Worm (Caenorhabditis elegans) whole organism, L1 larva: ENCODE data around the gene srz-6.

Source experiments
- C04F5.9 ChIP-seq: sonication (generic microtip); optimal IDR thresholded peaks from 2 replicates; lab custom pipeline; 2016; ENCODE audit warnings: missing genetic modification characterization, missing compliant biosample characterization
- C34B4.2 ChIP-seq: sonication (generic microtip); optimal IDR thresholded peaks from 2 replicates; lab custom pipeline; 2017; ENCODE audit warnings: mild to moderate bottlenecking, missing genetic modification characterization, missing compliant biosample characterization
- F16B12.6 ChIP-seq: fragments of 150-350 bp; optimal IDR thresholded peaks from 2 replicates; lab custom pipeline; 2014; ENCODE audit warnings: missing biosample characterization, missing genetic modification characterization
- ama-1 ChIP-seq: fragments of 150-350 bp; optimal IDR thresholded peaks from 2 replicates; lab custom pipeline; 2014
- ceh-8 ChIP-seq: fragments of 200-800 bp; sonication (Bioruptor generic); optimal IDR thresholded peaks from 2 replicates; lab custom pipeline; 2018; ENCODE audit warnings: mild to moderate bottlenecking, missing genetic modification characterization, moderate library complexity, missing compliant biosample characterization
- ceh-88 ChIP-seq: fragments of 200-800 bp; sonication (Bioruptor generic); IDR thresholded peaks from 2 replicates; pipeline ENCODE4 v1.3.6; 2022; ENCODE audit warnings: missing genetic modification characterization, missing compliant biosample characterization
- ceh-90 ChIP-seq: sonication (generic microtip); optimal IDR thresholded peaks from 2 replicates; lab custom pipeline; 2016; ENCODE audit warnings: missing genetic modification characterization, missing compliant biosample characterization
- dsc-1 ChIP-seq: sonication (generic microtip); optimal IDR thresholded peaks from 2 replicates; lab custom pipeline; 2016; ENCODE audit warnings: mild to moderate bottlenecking, missing genetic modification characterization, missing compliant biosample characterization
- efl-1 ChIP-seq, 4 experiments: fragments of 150-350 bp; optimal IDR thresholded peaks in 3 of 4; peaks in 1 of 4; 1 replicate in 1 of 4; 2 replicates in 3 of 4; lab custom pipeline; 2014; ENCODE audit warnings: missing biosample characterization in 2 of 4, missing genetic modification characterization in 2 of 4, missing genetic modification reagents in 2 of 4
- efl-3 ChIP-seq: fragments of 200-800 bp; sonication (Bioruptor generic); optimal IDR thresholded peaks from 2 replicates; lab custom pipeline; 2018; ENCODE audit warnings: mild to moderate bottlenecking, missing genetic modification characterization, missing compliant biosample characterization
- egl-27 ChIP-seq, 2 experiments: fragments of 150-350 bp in 1 of 2; sonication (generic microtip); optimal IDR thresholded peaks; 3 replicates each; lab custom pipeline; 2017 to 2018; ENCODE audit warnings: missing biosample characterization in 2 of 2, missing genetic modification characterization in 2 of 2, missing genetic modification reagents in 2 of 2
- ets-5 ChIP-seq: fragments of 200-800 bp; sonication (Bioruptor generic); IDR thresholded peaks from 2 replicates; pipeline ENCODE4 v1.3.6; 2022; ENCODE audit warnings: missing genetic modification characterization, missing compliant biosample characterization
- fkh-10 ChIP-seq: sonication (generic microtip); optimal IDR thresholded peaks from 2 replicates; lab custom pipeline; 2017; ENCODE audit warnings: missing biosample characterization, missing genetic modification reagents, missing genetic modification characterization
- fkh-8 ChIP-seq: sonication (generic microtip); optimal IDR thresholded peaks from 2 replicates; lab custom pipeline; 2016; ENCODE audit warnings: mild to moderate bottlenecking, missing genetic modification characterization, missing compliant biosample characterization
- hlh-17 ChIP-seq: fragments of 200-800 bp; sonication (Bioruptor generic); optimal IDR thresholded peaks from 2 replicates; lab custom pipeline; 2018; ENCODE audit warnings: missing genetic modification characterization, mild to moderate bottlenecking, missing compliant biosample characterization, moderate library complexity, borderline replicate concordance
- hlh-4 ChIP-seq: sonication (generic microtip); optimal IDR thresholded peaks from 2 replicates; lab custom pipeline; 2016; ENCODE audit warnings: mild to moderate bottlenecking, missing genetic modification characterization, missing compliant biosample characterization
- hpl-2 ChIP-seq: fragments of 150-350 bp; optimal IDR thresholded peaks from 2 replicates; lab custom pipeline; 2014; ENCODE audit warnings: missing biosample characterization, missing genetic modification reagents, missing genetic modification characterization
- irx-1 ChIP-seq: sonication (generic microtip); optimal IDR thresholded peaks from 2 replicates; lab custom pipeline; 2016; ENCODE audit warnings: missing genetic modification characterization, missing compliant biosample characterization
- isw-1 ChIP-seq: fragments of 200-800 bp; sonication (Bioruptor generic); IDR thresholded peaks from 2 replicates; pipeline ENCODE4 v1.3.6; 2022; ENCODE audit warnings: missing genetic modification characterization, missing compliant biosample characterization
- jun-1 ChIP-seq: fragments of 150-350 bp; optimal IDR thresholded peaks from 2 replicates; lab custom pipeline; 2014; ENCODE audit warnings: missing biosample characterization, missing genetic modification reagents, missing genetic modification characterization
- lin-13 ChIP-seq: fragments of 150-350 bp; optimal IDR thresholded peaks from 2 replicates; lab custom pipeline; 2014; ENCODE audit warnings: missing biosample characterization, missing genetic modification reagents, missing genetic modification characterization
- lin-14 ChIP-seq: fragments of 200-800 bp; sonication (Bioruptor generic); optimal IDR thresholded peaks from 2 replicates; lab custom pipeline; 2018; ENCODE audit warnings: mild to moderate bottlenecking, missing genetic modification characterization, moderate library complexity, missing compliant biosample characterization
- lir-3 ChIP-seq: sonication (generic microtip); optimal IDR thresholded peaks from 2 replicates; lab custom pipeline; 2016; ENCODE audit warnings: mild to moderate bottlenecking, missing genetic modification characterization, moderate library complexity, missing compliant biosample characterization; ENCODE audit not compliant: poor library complexity
- lsy-2 ChIP-seq, 2 experiments: fragments of 150-350 bp; optimal IDR thresholded peaks; 2 replicates each; lab custom pipeline; 2014; ENCODE audit warnings: missing biosample characterization in 2 of 2, missing genetic modification characterization in 2 of 2
- mdl-1 ChIP-seq, 2 experiments: fragments of 150-350 bp; optimal IDR thresholded peaks; 2 replicates each; lab custom pipeline; 2014 to 2017; ENCODE audit warnings: missing biosample characterization in 2 of 2, missing genetic modification characterization in 2 of 2, inconsistent platforms in 1 of 2
- mep-1 ChIP-seq: fragments of 150-350 bp; optimal IDR thresholded peaks from 2 replicates; lab custom pipeline; 2014; ENCODE audit warnings: missing biosample characterization, missing genetic modification characterization
- nhr-28 ChIP-seq: fragments of 150-350 bp; optimal IDR thresholded peaks from 2 replicates; lab custom pipeline; 2014; ENCODE audit warnings: missing biosample characterization, missing genetic modification characterization
- nhr-84 ChIP-seq: sonication (generic microtip); optimal IDR thresholded peaks from 2 replicates; lab custom pipeline; 2017; ENCODE audit warnings: missing biosample characterization, missing genetic modification characterization
- nhr-85 ChIP-seq: sonication (generic microtip); peaks from one replicate; lab custom pipeline; 2016; ENCODE audit warnings: missing genetic modification characterization, inconsistent platforms, missing compliant biosample characterization
- nhr-90 ChIP-seq: sonication (generic microtip); optimal IDR thresholded peaks from 2 replicates; lab custom pipeline; 2016; ENCODE audit warnings: mild to moderate bottlenecking, missing genetic modification characterization, missing compliant biosample characterization; ENCODE audit not compliant: poor library complexity
- pag-3 ChIP-seq: sonication (generic microtip); optimal IDR thresholded peaks from 2 replicates; lab custom pipeline; 2017; ENCODE audit warnings: missing genetic modification characterization, mild to moderate bottlenecking, missing compliant biosample characterization, antibody characterized with exemption, borderline replicate concordance; ENCODE audit not compliant: insufficient read depth
- rnt-1 ChIP-seq: sonication (generic microtip); optimal IDR thresholded peaks from 2 replicates; lab custom pipeline; 2016; ENCODE audit warnings: mild to moderate bottlenecking, missing genetic modification characterization, moderate library complexity, missing compliant biosample characterization
- skn-1 ChIP-seq: fragments of 150-350 bp; optimal IDR thresholded peaks from 2 replicates; lab custom pipeline; 2014; ENCODE audit warnings: missing biosample characterization, missing genetic modification characterization
- sox-4 ChIP-seq: sonication (generic microtip); optimal IDR thresholded peaks from 2 replicates; lab custom pipeline; 2016; ENCODE audit warnings: missing genetic modification characterization, missing compliant biosample characterization
- tbx-2 ChIP-seq: sonication (generic microtip); optimal IDR thresholded peaks from 2 replicates; lab custom pipeline; 2016; ENCODE audit warnings: missing genetic modification characterization, missing compliant biosample characterization
- tlp-1 ChIP-seq: fragments of 150-350 bp; optimal IDR thresholded peaks from 2 replicates; lab custom pipeline; 2014; ENCODE audit warnings: missing biosample characterization, missing genetic modification characterization
- unc-62 ChIP-seq: fragments of 150-350 bp; optimal IDR thresholded peaks from 2 replicates; lab custom pipeline; 2014; ENCODE audit warnings: missing biosample characterization, missing genetic modification reagents, missing genetic modification characterization
- unc-86 ChIP-seq: sonication (generic microtip); optimal IDR thresholded peaks from 2 replicates; lab custom pipeline; 2016; ENCODE audit warnings: missing genetic modification characterization, missing compliant biosample characterization
- zip-4 ChIP-seq: fragments of 200-800 bp; sonication (Bioruptor generic); optimal IDR thresholded peaks from 2 replicates; lab custom pipeline; 2018; ENCODE audit warnings: mild to moderate bottlenecking, missing genetic modification characterization, moderate library complexity, missing compliant biosample characterization

Gene srz-6

ce11 chrII:12452754-12453352 lies 39.2 kb upstream of the srz-6 start, which contains the start of the genes sre-35 and sre-33:
Gene sre-35, minus strand, starts transcription at chrII:12452854.
Gene sre-33, plus strand, starts transcription at chrII:12453302.
- TF ChIP-seq ets-5 (GFP tag; lab: Robert Waterston, UW) = no peak
- no peak for TF ChIP-seq lin-14 (GFP tag; lab: Kevin White, UChicago)
- TF ChIP-seq skn-1 (tag; lab: Kevin White, UChicago) = no peak
- no peak for TF ChIP-seq sox-4 (tag; lab: Kevin White, UChicago)
- no peak for TF ChIP-seq fkh-10 (GFP tag; lab: Kevin White, UChicago)
- no peak for TF ChIP-seq nhr-90 (tag; lab: Kevin White, UChicago)
- no peak for TF ChIP-seq nhr-28 (tag; lab: Kevin White, UChicago)
- no peak for TF ChIP-seq hlh-17
- no peak for TF ChIP-seq unc-62 (GFP tag; lab: Kevin White, UChicago)
- TF ChIP-seq isw-1 (GFP tag; lab: Robert Waterston, UW) = no peak
- TF ChIP-seq efl-3 = no peak
- TF ChIP-seq ceh-88 (GFP tag; lab: Robert Waterston, UW) = no peak
- no peak for TF ChIP-seq hpl-2
- TF ChIP-seq lir-3 (tag; lab: Kevin White, UChicago) = no peak

ce11 chrII:12456633-12457032 lies 35.4 kb upstream of the srz-6 start, which contains the start of gene sre-32:
Gene sre-32, minus strand, starts transcription at chrII:12456733.
- no peak for TF ChIP-seq unc-62 (GFP tag; lab: Kevin White, UChicago)
- TF ChIP-seq nhr-84 (tag; lab: Kevin White, UChicago) = no peak
- no peak for TF ChIP-seq hlh-4
- TF ChIP-seq egl-27 (tag; optimal IDR thresholded peaks at IDR 0.05; lab: Kevin White, UChicago) = no peak
- no peak for TF ChIP-seq mdl-1 (tag; optimal IDR thresholded peaks at IDR 0.05; lab: Kevin White, UChicago)
- no peak for TF ChIP-seq efl-1 (optimal IDR thresholded peaks at IDR 0.05; lab: Kevin White, UChicago)
- no peak for TF ChIP-seq efl-1 (GFP tag; optimal IDR thresholded peaks at IDR 0.05 in 1 of 2; lab: Kevin White, UChicago)
- no peak for TF ChIP-seq ceh-8 (GFP tag; lab: Kevin White, UChicago)
- no peak for TF ChIP-seq efl-3
- TF ChIP-seq tbx-2 = no peak
- TF ChIP-seq pag-3 (tag; lab: Kevin White, UChicago) = no peak
- TF ChIP-seq lir-3 (tag; lab: Kevin White, UChicago) = no peak
- no peak for TF ChIP-seq C04F5.9 (tag; lab: Kevin White, UChicago)
- no peak for TF ChIP-seq F16B12.6 (tag; lab: Kevin White, UChicago)
- TF ChIP-seq jun-1 = no peak
- TF ChIP-seq lin-13 = no peak
- no peak for TF ChIP-seq ama-1 (lab: Kevin White, UChicago)
- no peak for TF ChIP-seq nhr-85 (tag; lab: Kevin White, UChicago)
- no peak for TF ChIP-seq tlp-1 (tag; lab: Kevin White, UChicago)
- no peak for TF ChIP-seq unc-86 (tag; lab: Kevin White, UChicago)
- no peak for TF ChIP-seq dsc-1

- no peak for TF ChIP-seq rnt-1
- no peak for TF ChIP-seq efl-1 (optimal IDR thresholded peaks at IDR 0.05; lab: Kevin White, UChicago)
- no peak for TF ChIP-seq efl-1 (GFP tag; optimal IDR thresholded peaks at IDR 0.05 in 1 of 2; lab: Kevin White, UChicago)
- no peak for TF ChIP-seq hlh-17
- TF ChIP-seq ceh-90 (tag; lab: Kevin White, UChicago) = no peak
- TF ChIP-seq lsy-2 (tag; optimal IDR thresholded peaks at IDR 0.05; lab: Kevin White, UChicago) = no peak
- no peak for TF ChIP-seq irx-1 (tag; lab: Kevin White, UChicago)
- no peak for TF ChIP-seq zip-4 (GFP tag; lab: Kevin White, UChicago)
- no peak for TF ChIP-seq C34B4.2 (tag; lab: Kevin White, UChicago)
- TF ChIP-seq fkh-8 (tag; lab: Kevin White, UChicago) = no peak
- no peak for TF ChIP-seq mep-1 (tag; lab: Kevin White, UChicago)
- no peak for TF ChIP-seq tbx-2
Observed at ce11 chrII:12457275-12457674, 34.8 kb upstream of the srz-6 start, which contains the start of gene sre-38. Gene sre-38, plus strand, starts transcription at chrII:12457575.
